Worm (Caenorhabditis elegans) whole organism, L4/young adult: ENCODE data around the gene T07E3.3.

Source experiments
- W03F9.2 ChIP-seq: fragments of 150-350 bp; optimal IDR thresholded peaks from 2 replicates; lab custom pipeline; 2014; ENCODE audit warnings: missing biosample characterization, missing genetic modification characterization
- him-1 ChIP-seq: sonication (generic microtip); optimal IDR thresholded peaks from 2 replicates; lab custom pipeline; 2016; ENCODE audit warnings: missing genotype, missing genetic modification reagents, missing genetic modification characterization, missing compliant biosample characterization

DNA sequence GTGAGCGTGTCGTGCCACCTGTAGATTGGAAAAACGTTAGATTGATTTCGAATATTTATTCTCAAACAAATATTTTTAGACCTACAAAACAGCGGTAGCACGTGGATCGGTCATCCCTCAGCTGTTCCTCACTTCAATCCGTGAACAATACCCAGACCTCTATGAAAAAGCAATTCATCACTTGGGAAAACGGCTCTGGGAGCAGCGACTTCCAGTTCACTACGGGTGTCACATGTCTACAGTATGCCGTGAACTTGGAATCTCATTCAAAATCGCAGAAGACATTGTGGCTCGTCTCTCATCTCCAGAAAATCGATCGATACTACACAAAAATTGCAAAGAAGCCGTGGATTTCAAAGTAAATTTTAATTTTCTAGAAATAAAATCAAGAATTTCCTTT lies 791 bp downstream of the T07E3.3 start:
- TF ChIP-seq W03F9.2 (no peak), him-1 (tag; lab: Kevin White, UChicago) (no peak)
